Fruit fly (Drosophila melanogaster) whole organism, prepupa: ENCODE measurements around the gene Pde9.

Experiments
- CG10631 ChIP-seq: fragments of 200-800 bp; sonication (Bioruptor generic); optimal IDR thresholded peaks from 2 replicates; lab custom pipeline; 2016; ENCODE audit warnings: missing biosample characterization, missing genetic modification characterization
- CG10669 ChIP-seq: fragments of 200-800 bp; sonication (Bioruptor generic); optimal IDR thresholded peaks from 3 replicates; lab custom pipeline; 2018; ENCODE audit warnings: missing biosample characterization, mild to moderate bottlenecking, missing genetic modification characterization, moderate library complexity
- CG11294 ChIP-seq: fragments of 200-800 bp; sonication (Bioruptor generic); IDR thresholded peaks from 2 replicates; pipeline ENCODE4 v1.3.6; 2022; ENCODE audit warnings: missing biosample characterization, missing genetic modification characterization
- CG11762 ChIP-seq: fragments of 200-800 bp; sonication (Bioruptor generic); optimal IDR thresholded peaks from 3 replicates; lab custom pipeline; 2016; ENCODE audit warnings: missing biosample characterization, missing genetic modification characterization; ENCODE audit not compliant: insufficient read depth
- CG11902 ChIP-seq: fragments of 200-800 bp; sonication (Bioruptor generic); optimal IDR thresholded peaks from 3 replicates; lab custom pipeline; 2016; ENCODE audit warnings: missing biosample characterization, missing genetic modification characterization
- CG1621 ChIP-seq: fragments of 200-800 bp; sonication (Bioruptor generic); optimal IDR thresholded peaks from 3 replicates; lab custom pipeline; 2018; ENCODE audit warnings: missing biosample characterization, mild to moderate bottlenecking, missing genetic modification characterization
- CG3032 ChIP-seq: fragments of 200-800 bp; optimal IDR thresholded peaks from 2 replicates; lab custom pipeline; 2019; ENCODE audit warnings: missing biosample characterization, mild to moderate bottlenecking, missing genetic modification characterization, moderate library complexity
- CG34406 ChIP-seq: fragments of 200-800 bp; sonication (Bioruptor generic); optimal IDR thresholded peaks from 3 replicates; lab custom pipeline; 2016; ENCODE audit warnings: missing biosample characterization, missing genetic modification characterization
- CG3919 ChIP-seq: fragments of 200-800 bp; sonication (Bioruptor generic); optimal IDR thresholded peaks from 3 replicates; lab custom pipeline; 2016; ENCODE audit warnings: missing biosample characterization, missing genetic modification characterization
- CG4318 ChIP-seq: fragments of 200-800 bp; sonication (Bioruptor generic); optimal IDR thresholded peaks from 3 replicates; lab custom pipeline; 2017; ENCODE audit warnings: missing biosample characterization, mild to moderate bottlenecking, missing genetic modification characterization
- CG6163 ChIP-seq: fragments of 200-800 bp; sonication (Bioruptor generic); IDR thresholded peaks from 3 replicates; pipeline ENCODE4 v1.3.6; 2022; ENCODE audit warnings: missing biosample characterization, missing genetic modification characterization
- CG6792 ChIP-seq: fragments of 200-800 bp; sonication (Bioruptor generic); optimal IDR thresholded peaks from 3 replicates; lab custom pipeline; 2016; ENCODE audit warnings: missing biosample characterization, missing genetic modification characterization
- CG6808 ChIP-seq: fragments of 200-800 bp; sonication (Bioruptor generic); optimal IDR thresholded peaks from 3 replicates; lab custom pipeline; 2017; ENCODE audit warnings: missing biosample characterization, missing genetic modification characterization, mild to moderate bottlenecking, moderate library complexity, missing genetic modification reagents
- CG6854 ChIP-seq: fragments of 200-800 bp; sonication (Bioruptor generic); optimal IDR thresholded peaks from 2 replicates; lab custom pipeline; 2017; ENCODE audit warnings: missing biosample characterization, mild to moderate bottlenecking, missing genetic modification characterization
- CG7368 ChIP-seq: fragments of 200-800 bp; sonication (Bioruptor generic); optimal IDR thresholded peaks from 3 replicates; lab custom pipeline; 2016; ENCODE audit warnings: missing biosample characterization, missing genetic modification characterization
- CG8632 ChIP-seq: fragments of 200-800 bp; sonication (Bioruptor generic); optimal IDR thresholded peaks from 3 replicates; lab custom pipeline; 2016; ENCODE audit warnings: missing biosample characterization, missing genetic modification characterization
- CG9139 ChIP-seq: fragments of 200-800 bp; sonication (Bioruptor generic); optimal IDR thresholded peaks from 3 replicates; lab custom pipeline; 2017; ENCODE audit warnings: missing biosample characterization, mild to moderate bottlenecking, missing genetic modification characterization
- Eip75B ChIP-seq: fragments of 200-800 bp; sonication (Bioruptor generic); optimal IDR thresholded peaks from 3 replicates; lab custom pipeline; 2016; ENCODE audit warnings: missing biosample characterization, missing genetic modification characterization
- Eip78C ChIP-seq: fragments of 200-800 bp; sonication (Bioruptor generic); peaks from one replicate; lab custom pipeline; 2016; ENCODE audit warnings: missing biosample characterization, missing genetic modification characterization
- Eip93F ChIP-seq: fragments of 200-800 bp; sonication (Bioruptor generic); optimal IDR thresholded peaks from 2 replicates; lab custom pipeline; 2016; ENCODE audit warnings: missing biosample characterization, mild to moderate bottlenecking, missing genetic modification characterization
- Ets21C ChIP-seq: fragments of 200-800 bp; sonication (Bioruptor generic); optimal IDR thresholded peaks from 3 replicates; lab custom pipeline; 2016; ENCODE audit warnings: missing biosample characterization, missing genetic modification characterization
- Ets96B ChIP-seq: fragments of 200-800 bp; optimal IDR thresholded peaks from 2 replicates; lab custom pipeline; 2019; ENCODE audit warnings: missing biosample characterization, mild to moderate bottlenecking, missing genetic modification characterization, moderate library complexity
- Gug ChIP-seq: fragments of 200-800 bp; sonication (Bioruptor generic); IDR thresholded peaks from 2 replicates; pipeline ENCODE4 v1.3.6; 2022; ENCODE audit warnings: missing biosample characterization, missing genetic modification characterization
- Hr38 ChIP-seq: sonication (Bioruptor generic); optimal IDR thresholded peaks from 2 replicates; lab custom pipeline; 2016; ENCODE audit warnings: missing biosample characterization, missing genetic modification characterization
- Lpt ChIP-seq: fragments of 200-800 bp; sonication (Bioruptor generic); optimal IDR thresholded peaks from 3 replicates; lab custom pipeline; 2016; ENCODE audit warnings: missing biosample characterization, missing genetic modification characterization
- Met ChIP-seq: fragments of 200-800 bp; sonication (Bioruptor generic); optimal IDR thresholded peaks from 3 replicates; lab custom pipeline; 2016; ENCODE audit warnings: missing biosample characterization, missing genetic modification characterization
- OdsH ChIP-seq: fragments of 200-800 bp; sonication (Bioruptor generic); optimal IDR thresholded peaks from 3 replicates; lab custom pipeline; 2016; ENCODE audit warnings: missing biosample characterization, missing genetic modification characterization
- Smox ChIP-seq: fragments of 200-800 bp; sonication (Bioruptor generic); optimal IDR thresholded peaks from 3 replicates; lab custom pipeline; 2016; ENCODE audit warnings: missing biosample characterization, missing genetic modification characterization
- Sox102F ChIP-seq: fragments of 200-800 bp; sonication (Bioruptor generic); optimal IDR thresholded peaks from 2 replicates; lab custom pipeline; 2016; ENCODE audit warnings: missing biosample characterization, mild to moderate bottlenecking, missing genetic modification characterization
- Sox14 ChIP-seq: fragments of 200-800 bp; sonication (Bioruptor generic); optimal IDR thresholded peaks from 3 replicates; lab custom pipeline; 2016; ENCODE audit warnings: missing biosample characterization, missing genetic modification characterization
- Sox15 ChIP-seq: fragments of 200-800 bp; sonication (Bioruptor generic); optimal IDR thresholded peaks from 3 replicates; lab custom pipeline; 2016; ENCODE audit warnings: missing biosample characterization, missing genetic modification characterization
- achi ChIP-seq: fragments of 200-800 bp; sonication (Bioruptor generic); optimal IDR thresholded peaks from 3 replicates; lab custom pipeline; 2016; ENCODE audit warnings: missing biosample characterization, missing genetic modification characterization
- acj6 ChIP-seq: fragments of 200-800 bp; sonication (Bioruptor generic); optimal IDR thresholded peaks from 3 replicates; lab custom pipeline; 2016; ENCODE audit warnings: missing biosample characterization, missing genetic modification characterization
- cyc ChIP-seq: fragments of 200-800 bp; sonication (Bioruptor generic); optimal IDR thresholded peaks from 3 replicates; lab custom pipeline; 2016; ENCODE audit warnings: missing biosample characterization, missing genetic modification characterization
- dsx ChIP-seq: fragments of 200-800 bp; optimal IDR thresholded peaks from 3 replicates; lab custom pipeline; 2019; ENCODE audit warnings: missing biosample characterization, mild to moderate bottlenecking, missing genetic modification characterization, moderate library complexity; ENCODE audit not compliant: poor library complexity, severe bottlenecking
- esn ChIP-seq: fragments of 200-800 bp; sonication (Bioruptor generic); optimal IDR thresholded peaks from 2 replicates; lab custom pipeline; 2016; ENCODE audit warnings: missing biosample characterization, mild to moderate bottlenecking, missing genetic modification characterization, moderate library complexity
- fd59A ChIP-seq: fragments of 200-800 bp; sonication (Bioruptor generic); optimal IDR thresholded peaks from 2 replicates; lab custom pipeline; 2017; ENCODE audit warnings: missing biosample characterization, mild to moderate bottlenecking, missing genetic modification characterization, missing genetic modification reagents
- fd85E ChIP-seq: fragments of 200-800 bp; sonication (Bioruptor generic); optimal IDR thresholded peaks from 3 replicates; lab custom pipeline; 2016; ENCODE audit warnings: missing biosample characterization, missing genetic modification characterization
- fkh ChIP-seq: fragments of 200-800 bp; sonication (Bioruptor generic); optimal IDR thresholded peaks from 3 replicates; lab custom pipeline; 2017; ENCODE audit warnings: missing biosample characterization, mild to moderate bottlenecking, missing genetic modification characterization, moderate library complexity
- pdm3 ChIP-seq: fragments of 200-800 bp; sonication (Bioruptor generic); optimal IDR thresholded peaks from 3 replicates; lab custom pipeline; 2016; ENCODE audit warnings: missing biosample characterization, missing genetic modification characterization
- spab ChIP-seq: fragments of 200-800 bp; sonication (Bioruptor generic); optimal IDR thresholded peaks from 2 replicates; lab custom pipeline; 2017; ENCODE audit warnings: missing biosample characterization, mild to moderate bottlenecking, missing genetic modification characterization, missing genetic modification reagents
- ss ChIP-seq, 2 experiments: fragments of 200-800 bp; sonication (Bioruptor generic); optimal IDR thresholded peaks; 2 replicates in 1 of 2; 3 replicates in 1 of 2; lab custom pipeline; 2017 to 2018; ENCODE audit warnings: mild to moderate bottlenecking in 2 of 2, missing biosample characterization in 2 of 2, missing genetic modification characterization in 2 of 2, moderate library complexity in 1 of 2
- svp ChIP-seq: fragments of 200-800 bp; sonication (Bioruptor generic); peaks from one replicate; lab custom pipeline; 2016; ENCODE audit warnings: missing biosample characterization, missing genetic modification characterization
- topi ChIP-seq: fragments of 200-800 bp; sonication (Bioruptor generic); optimal IDR thresholded peaks from 3 replicates; lab custom pipeline; 2016; ENCODE audit warnings: missing biosample characterization, missing genetic modification characterization
- vri ChIP-seq: fragments of 200-800 bp; sonication (Bioruptor generic); optimal IDR thresholded peaks from 3 replicates; lab custom pipeline; 2016; ENCODE audit warnings: missing biosample characterization, mild to moderate bottlenecking, missing genetic modification characterization

The Pde9 gene

DNA sequence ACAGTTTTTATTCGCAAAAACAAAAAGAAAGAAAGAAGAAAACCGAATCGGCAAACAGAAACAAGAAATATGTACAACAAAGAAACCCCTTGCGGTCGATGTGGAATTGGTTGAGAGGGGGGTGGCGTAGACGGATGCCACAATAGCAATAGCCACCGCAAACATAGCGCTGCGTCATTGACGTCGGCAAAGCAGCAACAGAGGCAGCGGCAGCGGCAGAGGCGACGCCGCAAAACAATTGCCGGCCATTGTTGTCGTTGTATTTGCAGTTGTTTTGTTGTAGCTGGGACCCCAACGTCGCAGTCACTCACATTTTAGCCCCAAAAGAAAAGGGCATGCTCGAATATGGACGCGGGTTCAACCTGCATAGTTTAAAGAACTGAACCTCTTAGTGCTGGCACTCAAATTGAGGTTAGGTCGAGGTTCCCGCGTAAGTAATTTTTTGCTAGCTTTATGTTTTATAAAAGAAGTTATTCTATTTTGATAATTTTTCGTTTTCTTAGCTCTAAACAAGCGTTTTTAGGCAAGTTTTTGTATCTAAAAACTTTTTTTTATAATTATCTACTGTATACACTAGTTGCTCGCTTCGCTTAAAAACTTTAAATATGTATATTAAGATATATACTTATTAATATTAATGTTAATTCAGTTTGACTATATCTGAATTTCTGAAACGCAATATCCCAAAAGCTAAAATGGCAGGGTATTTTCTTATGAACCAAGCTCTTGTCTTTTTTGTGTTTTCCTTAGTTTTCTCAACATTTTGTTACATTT, 141.3 kb downstream of the Pde9 start (continued):
- TF ChIP-seq acj6 (GFP tag; lab: Kevin White, UChicago), result peak; percentile 92
- peak; percentile 90 for TF ChIP-seq Eip78C
- TF ChIP-seq fkh (GFP tag; lab: Kevin White, UChicago), result peak; percentile 17
- TF ChIP-seq CG9139 (GFP tag; lab: Kevin White, UChicago), result no peak
- peak; percentile 74 for TF ChIP-seq Ets96B (tag; lab: Kevin White, UChicago)
- TF ChIP-seq CG6163, result peak; percentile 41; the same call in 2 of the 3 replicates
- no peak for TF ChIP-seq fd59A (GFP tag; lab: Kevin White, UChicago)
- TF ChIP-seq Eip93F (GFP tag; lab: Kevin White, UChicago), result peak; percentile 27
- TF ChIP-seq Hr38 (GFP tag; lab: Kevin White, UChicago), result no peak
- peak; percentile 80 for TF ChIP-seq CG11294 (GFP tag; lab: Robert Waterston, UW)
- peak in 1 of 2 experiments; percentile 50 for TF ChIP-seq ss (GFP tag; optimal IDR thresholded peaks at IDR 0.05; lab: Kevin White, UChicago)
- TF ChIP-seq cyc (GFP tag; lab: Kevin White, UChicago), result peak; percentile 79
- TF ChIP-seq CG6808 (GFP tag; lab: Kevin White, UChicago), result no peak
- no peak for TF ChIP-seq svp (GFP tag; lab: Kevin White, UChicago)
- peak; percentile 86 for TF ChIP-seq pdm3 (GFP tag; lab: Kevin White, UChicago)
- TF ChIP-seq Ets21C (GFP tag; lab: Kevin White, UChicago), result peak; percentile 74
- TF ChIP-seq CG6792 (GFP tag; lab: Kevin White, UChicago), result peak; percentile 87

DNA sequence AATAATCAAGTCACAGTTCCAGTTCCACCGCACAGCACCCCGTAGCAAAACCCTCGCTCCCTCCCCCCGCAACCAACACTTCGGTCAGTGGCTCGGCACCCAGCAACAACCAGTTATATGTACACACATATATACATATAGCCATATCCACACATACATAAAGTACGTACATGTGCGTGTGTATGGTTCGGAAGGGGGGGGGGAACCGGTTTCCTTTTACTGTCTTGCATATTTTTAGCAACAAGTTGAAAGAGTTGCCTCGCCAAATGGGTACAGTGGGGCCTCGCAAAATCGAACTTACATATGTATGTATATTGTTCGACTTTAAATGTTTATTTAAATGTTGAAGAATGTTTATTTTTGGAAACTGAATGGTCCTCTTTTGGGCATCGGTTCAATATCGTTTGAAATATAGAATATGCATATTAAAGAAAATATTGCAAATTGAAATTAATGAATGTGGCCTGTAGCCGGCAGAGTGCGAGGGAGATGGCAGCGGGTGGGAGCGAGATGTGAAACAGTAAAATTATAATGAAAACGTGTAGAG, 142.0 kb downstream of the Pde9 start:
- peak; percentile 87 for TF ChIP-seq CG3032 (tag; lab: Kevin White, UChicago)
- TF ChIP-seq esn (GFP tag; lab: Kevin White, UChicago), result peak; percentile 94
- peak; percentile 90 for TF ChIP-seq Smox (GFP tag; lab: Kevin White, UChicago)
- TF ChIP-seq Eip75B (GFP tag; lab: Kevin White, UChicago), result peak; percentile 93
- peak; percentile 81 for TF ChIP-seq CG1621 (tag; lab: Kevin White, UChicago)
- TF ChIP-seq CG34406 (GFP tag; lab: Kevin White, UChicago), result peak; percentile 89
- TF ChIP-seq CG8632, result peak; percentile 90
- TF ChIP-seq Sox102F (GFP tag; lab: Kevin White, UChicago), result peak; percentile 90
- TF ChIP-seq cyc (GFP tag; lab: Kevin White, UChicago), result peak; percentile 91
- peak; percentile 84 for TF ChIP-seq achi (GFP tag; lab: Kevin White, UChicago)
- peak; percentile 94 for TF ChIP-seq topi (GFP tag; lab: Kevin White, UChicago)
- TF ChIP-seq CG7368 (GFP tag; lab: Kevin White, UChicago), result peak; percentile 88
- peak; percentile 76 for TF ChIP-seq CG11902 (GFP tag; lab: Kevin White, UChicago)
- TF ChIP-seq ss (GFP tag; optimal IDR thresholded peaks at IDR 0.05; lab: Kevin White, UChicago), result peak; percentile 84 to 89
- peak; percentile 34 for TF ChIP-seq fd85E (GFP tag; lab: Kevin White, UChicago)
- peak; percentile 94 for TF ChIP-seq CG10669 (GFP tag; lab: Kevin White, UChicago)
- TF ChIP-seq CG6163, result peak; percentile 91
- TF ChIP-seq Met (GFP tag; lab: Kevin White, UChicago), result peak; percentile 96
- TF ChIP-seq CG9139 (GFP tag; lab: Kevin White, UChicago), result peak; percentile 82
- peak; percentile 63 for TF ChIP-seq CG11762 (GFP tag; lab: Kevin White, UChicago)
- peak; percentile 48 for TF ChIP-seq fkh (GFP tag; lab: Kevin White, UChicago)
- peak; percentile 73 for TF ChIP-seq CG4318 (GFP tag; lab: Kevin White, UChicago)
- TF ChIP-seq CG6808 (GFP tag; lab: Kevin White, UChicago), result peak; percentile 87
- peak; percentile 80 for TF ChIP-seq Sox14 (GFP tag; lab: Kevin White, UChicago)
- peak; percentile 91 for TF ChIP-seq Ets96B (tag; lab: Kevin White, UChicago)
- peak; percentile 58 for TF ChIP-seq Lpt (GFP tag; lab: Kevin White, UChicago)
- peak; percentile 61 for TF ChIP-seq CG6854 (GFP tag; lab: Kevin White, UChicago)
- TF ChIP-seq Gug (GFP tag; lab: Robert Waterston, UW), result peak; percentile 89
- TF ChIP-seq vri (GFP tag; lab: Kevin White, UChicago), result peak; percentile 83
- peak; percentile 87 for TF ChIP-seq Ets21C (GFP tag; lab: Kevin White, UChicago)
- TF ChIP-seq OdsH, result peak; percentile 88
- TF ChIP-seq Sox15, result peak; percentile 85
- peak; percentile 93 for TF ChIP-seq pdm3 (GFP tag; lab: Kevin White, UChicago)
- peak; percentile 84 for TF ChIP-seq dsx (GFP tag; lab: Kevin White, UChicago)
- TF ChIP-seq CG10631 (GFP tag; lab: Kevin White, UChicago), result peak; percentile 90
- peak; percentile 89 for TF ChIP-seq CG3919 (GFP tag; lab: Kevin White, UChicago)
- no peak for TF ChIP-seq Hr38 (GFP tag; lab: Kevin White, UChicago)
- peak; percentile 88 for TF ChIP-seq Eip93F (GFP tag; lab: Kevin White, UChicago)
- peak; percentile 90 for TF ChIP-seq CG6792 (GFP tag; lab: Kevin White, UChicago)
- TF ChIP-seq spab (GFP tag; lab: Kevin White, UChicago), result peak; percentile 80
